Fruit fly (Drosophila melanogaster): ENCODE data around the gene Hsc70-1.
A peak's percentile ranks its signal among the peaks of the same experiment; 100 is the strongest.

Gene Hsc70-1

DNA sequence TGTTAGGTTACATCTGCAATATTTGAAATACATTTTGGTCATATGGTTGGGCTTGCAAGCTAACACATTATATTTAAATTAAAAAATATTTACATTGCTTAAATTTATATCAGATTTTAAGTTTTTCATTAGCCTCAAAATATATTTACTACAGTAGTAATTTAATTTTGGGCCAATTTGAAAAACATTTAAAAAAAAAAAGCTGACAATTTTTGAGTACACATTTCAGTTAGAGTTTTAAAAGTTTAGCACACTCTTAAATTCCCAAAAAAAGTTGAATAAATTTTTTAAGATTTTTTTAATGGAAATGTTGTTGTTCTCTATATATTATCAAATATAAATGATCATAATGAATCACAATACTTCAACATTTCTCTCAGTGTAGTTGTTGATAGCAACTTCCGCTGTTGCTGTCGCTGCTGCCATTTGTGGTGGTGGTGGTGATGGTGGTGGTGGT lies 16.6 kb upstream of the Hsc70-1 start (continued):
- TF ChIP-seq fd102C (GFP tag; optimal IDR thresholded peaks at IDR 0.05): no peak
- TF ChIP-seq CG2875 (GFP tag; optimal IDR thresholded peaks at IDR 0.05): peak; percentile 60
- peak; percentile 79 for TF ChIP-seq CG8924 (tag; optimal IDR thresholded peaks at IDR 0.05)
- TF ChIP-seq Opbp (GFP tag; IDR thresholded peaks at IDR 0.05; ENCODE audit: partially characterized antibody): no peak
- 0 out of 2 replicates have a peak, but pooled peaks have one; percentile 29 for TF ChIP-seq ssp (GFP tag; IDR thresholded peaks at IDR 0.05)
- peak; percentile 43; the same call in 1 of the 2 replicates for TF ChIP-seq CG17328 (GFP tag; IDR thresholded peaks at IDR 0.05)
- no peak for TF ChIP-seq Doc3 (GFP tag; IDR thresholded peaks at IDR 0.05; ENCODE audit: partially characterized antibody)
- peak; percentile 10 for TF ChIP-seq CG4617 (GFP tag; optimal IDR thresholded peaks at IDR 0.05; ENCODE audit: borderline replicate concordance)
- TF ChIP-seq dimm (GFP tag; IDR thresholded peaks at IDR 0.05): no peak
- no peak for TF ChIP-seq gsb (GFP tag; IDR thresholded peaks at IDR 0.05)
- peak; percentile 75 for TF ChIP-seq CG16815 (GFP tag; optimal IDR thresholded peaks at IDR 0.05)
- peak; percentile 65 for TF ChIP-seq CG18619 (GFP tag; optimal IDR thresholded peaks at IDR 0.05)
- TF ChIP-seq CG6254 (GFP tag; optimal IDR thresholded peaks at IDR 0.05): peak; percentile 63
- TF ChIP-seq Ets97D (GFP tag; optimal IDR thresholded peaks at IDR 0.05): no peak
- no peak for TF ChIP-seq CG4707 (GFP tag; optimal IDR thresholded peaks at IDR 0.05)
- TF ChIP-seq luna (GFP tag; optimal IDR thresholded peaks at IDR 0.05): no peak
- TF ChIP-seq CG9932 (GFP tag; IDR thresholded peaks at IDR 0.05): no peak
- TF ChIP-seq CG8765 (GFP tag; IDR thresholded peaks at IDR 0.05): peak; percentile 24; the same call in 1 of the 2 replicates
- no peak for TF ChIP-seq sr (GFP tag; IDR thresholded peaks at IDR 0.05)
- TF ChIP-seq kni (GFP tag; optimal IDR thresholded peaks at IDR 0.05): no peak
- TF ChIP-seq Taf1 (GFP tag; IDR thresholded peaks at IDR 0.05): no peak
- TF ChIP-seq Gsc (GFP tag; IDR thresholded peaks at IDR 0.05): no peak
- no peak for TF ChIP-seq disco-r (GFP tag; optimal IDR thresholded peaks at IDR 0.05)
- TF ChIP-seq CG11696 (GFP tag; IDR thresholded peaks at IDR 0.05): no peak
- TF ChIP-seq CG12219 (GFP tag; optimal IDR thresholded peaks at IDR 0.05): no peak
- TF ChIP-seq nmo (GFP tag; optimal IDR thresholded peaks at IDR 0.05): peak; percentile 76
- TF ChIP-seq CG5245 (GFP tag; optimal IDR thresholded peaks at IDR 0.05): peak; percentile 51
- 0 out of 3 replicates have a peak, but pooled peaks have one; percentile 28 for TF ChIP-seq Dbx (GFP tag; IDR thresholded peaks at IDR 0.05)
- TF ChIP-seq HLH3B (GFP tag; IDR thresholded peaks at IDR 0.05): peak; percentile 26; the same call in 1 of the 2 replicates
- TF ChIP-seq twi (tag; optimal IDR thresholded peaks at IDR 0.05): peak; percentile 16
- TF ChIP-seq bbx (GFP tag; IDR thresholded peaks at IDR 0.05; ENCODE audit: partially characterized antibody): no peak
- TF ChIP-seq CG12104 (GFP tag; optimal IDR thresholded peaks at IDR 0.05): peak; percentile 77
- no peak for TF ChIP-seq Myb (GFP tag; optimal IDR thresholded peaks at IDR 0.05)

DNA sequence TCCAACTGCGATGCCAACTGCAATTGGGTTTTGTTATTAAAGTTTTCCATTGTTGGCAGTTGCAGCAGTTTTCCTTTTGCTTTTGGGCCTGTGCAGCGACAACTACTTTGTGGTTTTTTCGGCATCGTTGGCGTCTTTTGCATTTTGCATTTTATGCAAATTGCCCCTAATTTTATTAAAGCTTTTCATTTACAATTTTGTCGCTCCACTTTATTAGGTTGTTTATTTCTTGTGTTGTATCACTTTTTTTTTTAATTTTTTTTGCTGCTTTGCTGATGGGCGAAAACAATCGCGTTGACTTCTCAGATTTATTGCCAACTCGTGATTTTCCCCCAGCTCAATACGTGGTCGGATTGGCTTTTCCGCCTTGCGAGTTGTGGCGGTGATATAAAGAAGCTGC lies 16.1 kb upstream of the Hsc70-1 start:
- TF ChIP-seq CG14965 (GFP tag; optimal IDR thresholded peaks at IDR 0.05; ENCODE audit: borderline replicate concordance) (no peak), hkb (optimal IDR thresholded peaks at IDR 0.05) (peak; percentile 12), hkb (GFP tag; IDR thresholded peaks at IDR 0.05) (no peak)

DNA sequence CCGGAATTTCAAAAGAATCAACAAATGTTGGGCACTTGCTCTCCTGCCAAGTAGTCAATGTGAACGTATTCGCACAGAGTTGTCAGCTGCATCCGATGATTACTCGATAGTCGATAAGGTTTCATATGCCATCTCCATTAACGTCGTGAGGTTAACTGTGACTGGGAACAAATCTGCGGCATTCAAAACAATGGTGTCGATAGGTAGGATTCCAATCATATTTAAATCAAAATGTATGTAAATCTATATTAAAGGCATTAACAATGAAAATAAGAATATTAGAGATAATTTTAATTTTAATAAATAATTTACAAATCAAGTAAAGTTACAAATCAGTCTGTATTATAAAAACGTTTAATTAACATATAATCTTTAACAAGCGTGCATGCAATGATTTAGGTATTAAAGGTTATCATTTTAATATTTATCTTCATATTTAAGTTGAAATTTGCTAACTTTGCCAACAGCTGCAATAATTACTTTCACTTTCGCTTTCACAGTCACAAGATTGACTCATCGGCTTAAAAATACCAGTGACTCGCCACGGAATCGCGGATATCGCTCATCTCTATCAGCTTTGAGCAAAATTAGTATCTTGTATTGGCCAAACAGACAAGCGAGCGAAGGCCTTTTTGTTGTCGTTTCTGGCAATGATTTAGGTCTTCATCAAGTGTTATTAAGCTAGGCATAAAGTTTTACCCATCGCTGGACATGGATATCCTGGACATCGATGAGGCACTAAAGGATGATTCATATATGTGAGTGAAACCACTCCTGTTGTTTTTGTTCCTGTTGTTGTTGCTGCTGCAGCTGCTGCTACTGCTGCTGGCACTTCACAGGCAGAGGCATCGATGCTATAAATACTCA lies 9.0 kb upstream of the Hsc70-1 start, which contains the start of the genes Meics, Nxf3 and ssp2:
TSS of gene Meics (minus strand) at position 68 of the 867 bp plus-strand sequence.
TSS of gene Nxf3 (plus strand) at position 569 of the 867 bp plus-strand sequence.
TSS of gene ssp2 (plus strand) at position 569 of the 867 bp plus-strand sequence.
- TF ChIP-seq az2 (GFP tag; optimal IDR thresholded peaks at IDR 0.05) (peak; percentile 21), Dll (GFP tag; IDR thresholded peaks at IDR 0.05; ENCODE audit: partially characterized antibody) (peak; percentile 64; the same call in 3 of the 4 replicates), CG8359 (GFP tag; optimal IDR thresholded peaks at IDR 0.05; ENCODE audit: borderline replicate concordance) (no peak), dimm (GFP tag; IDR thresholded peaks at IDR 0.05) (no peak), Lpt (GFP tag; optimal IDR thresholded peaks at IDR 0.05) (no peak), lab (GFP tag; optimal IDR thresholded peaks at IDR 0.05) (no peak), sens (GFP tag) (peak; percentile 77), lov (optimal IDR thresholded peaks at IDR 0.05) (no peak), lov (GFP tag; IDR thresholded peaks at IDR 0.05) (0 out of 3 replicates have a peak, but pooled peaks have one; percentile 38), CG43689 (GFP tag; IDR thresholded peaks at IDR 0.05) (no peak), prd (optimal IDR thresholded peaks at IDR 0.05) (no peak), prd (GFP tag; IDR thresholded peaks at IDR 0.05) (peak; percentile 39; the same call in 1 of the 3 replicates), dpn (GFP tag; optimal IDR thresholded peaks at IDR 0.05) (peak in 1 of 2 experiments; percentile 20), CG12769 (tag; optimal IDR thresholded peaks at IDR 0.05) (no peak)

Data from whole organism, embryonic.